Worm (Caenorhabditis elegans) whole organism, mixed stage, embryonic: ENCODE results near the gene T28A11.2.

Experiments
- blmp-1 ChIP-seq: fragments of 150-350 bp; optimal IDR thresholded peaks from 2 replicates; lab custom pipeline; 2014; ENCODE audit warnings: missing biosample characterization, missing genetic modification characterization
- ceh-43 ChIP-seq: fragments of 200-800 bp; sonication (Bioruptor generic); optimal IDR thresholded peaks from 2 replicates; lab custom pipeline; 2018; ENCODE audit warnings: mild to moderate bottlenecking, missing genetic modification characterization, moderate library complexity, missing compliant biosample characterization
- ces-1 ChIP-seq: fragments of 150-350 bp; optimal IDR thresholded peaks from 2 replicates; lab custom pipeline; 2014; ENCODE audit warnings: missing biosample characterization, missing genetic modification reagents, missing genetic modification characterization
- flh-1 ChIP-seq: fragments of 200-800 bp; sonication (Bioruptor generic); optimal IDR thresholded peaks from 2 replicates; lab custom pipeline; 2018; ENCODE audit warnings: mild to moderate bottlenecking, missing genetic modification characterization, moderate library complexity, missing compliant biosample characterization
- mep-1 ChIP-seq: fragments of 150-350 bp; optimal IDR thresholded peaks from 2 replicates; lab custom pipeline; 2017; ENCODE audit warnings: missing biosample characterization, missing genetic modification reagents, missing genetic modification characterization, inconsistent platforms
- pha-4 ChIP-seq: fragments of 150-350 bp; optimal IDR thresholded peaks from 2 replicates; lab custom pipeline; 2018; ENCODE audit warnings: missing biosample characterization, missing genetic modification reagents, missing genetic modification characterization
- snpc-4 ChIP-seq: fragments of 150-350 bp; optimal IDR thresholded peaks from 2 replicates; lab custom pipeline; 2014; ENCODE audit warnings: missing biosample characterization, missing genetic modification characterization
- ztf-11 ChIP-seq: fragments of 150-350 bp; optimal IDR thresholded peaks from 2 replicates; lab custom pipeline; 2014; ENCODE audit warnings: missing biosample characterization, missing genetic modification characterization

DNA sequence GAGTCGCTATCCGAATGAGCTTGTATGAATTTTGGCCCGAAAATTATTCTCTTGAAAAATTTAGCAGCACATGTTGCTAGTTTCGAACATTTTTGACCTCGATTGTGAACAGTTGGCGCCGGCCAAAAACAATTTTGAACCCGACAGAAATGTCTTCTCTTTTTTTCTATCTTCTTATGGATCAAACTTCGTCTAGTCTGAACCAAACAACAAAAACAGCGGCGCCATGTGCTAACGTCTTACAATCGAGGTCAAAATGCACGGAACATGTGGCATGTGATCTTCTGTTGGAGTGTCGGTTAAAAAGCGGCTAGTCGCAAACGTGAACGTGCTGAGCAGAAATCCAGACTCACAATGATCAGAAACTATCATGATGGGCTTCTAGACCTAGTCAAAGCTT lies 4.0 kb upstream of the T28A11.2 start:
- no peak for TF ChIP-seq snpc-4
- TF ChIP-seq ceh-43 (GFP tag; lab: Kevin White, UChicago) = no peak
- no peak for TF ChIP-seq flh-1 (GFP tag; lab: Kevin White, UChicago)
- TF ChIP-seq ces-1 = no peak
- no peak for TF ChIP-seq blmp-1 (tag; lab: Kevin White, UChicago)
- no peak for TF ChIP-seq pha-4 (tag; lab: Kevin White, UChicago)
- TF ChIP-seq ztf-11 = no peak
- no peak for TF ChIP-seq mep-1 (tag; lab: Kevin White, UChicago)
